Fruit fly (Drosophila melanogaster) whole organism, wandering third instar larva: ENCODE data around the gene dor.

Experiments used
- dsf ChIP-seq: sonication (Bioruptor generic); optimal IDR thresholded peaks from 2 replicates; lab custom pipeline; 2016; ENCODE audit warnings: missing biosample characterization, missing genetic modification characterization, borderline replicate concordance
- h ChIP-seq: fragments of 200-800 bp; sonication (Bioruptor generic); optimal IDR thresholded peaks from 3 replicates; lab custom pipeline; 2016; ENCODE audit warnings: missing biosample characterization, mild to moderate bottlenecking, missing genetic modification characterization
- jim ChIP-seq: fragments of 175-275, 200-325 bp; sonication (Bioruptor generic); optimal IDR thresholded peaks from 2 replicates; lab custom pipeline; 2016; ENCODE audit warnings: missing biosample characterization, mild to moderate bottlenecking, missing genetic modification characterization

- TF ChIP-seq h (GFP tag; lab: Kevin White, UChicago) (no peak), dsf (no peak), jim (GFP tag; lab: Kevin White, UChicago) (no peak)
Observed at dm6 chrX:1691475-1691874, 26.6 kb downstream of the dor start.
